Fruit fly (Drosophila melanogaster) whole organism, embryonic: Measurements from ENCODE around the gene Prp3.

ENCODE experiments used
- Bteb2 ChIP-seq: fragments of 200-800 bp; sonication (Bioruptor generic); optimal IDR thresholded peaks from 2 replicates; lab custom pipeline; 2016; ENCODE audit warnings: missing biosample characterization, missing genetic modification characterization
- CG10147 ChIP-seq: fragments of 200-800 bp; sonication (Bioruptor generic); optimal IDR thresholded peaks from 2 replicates; lab custom pipeline; 2019; ENCODE audit warnings: missing biosample characterization, mild to moderate bottlenecking, missing genetic modification characterization, moderate library complexity
- CG1024 ChIP-seq: fragments of 200-800 bp; sonication (Bioruptor generic); IDR thresholded peaks from 2 replicates; pipeline ENCODE4 v1.3.6; 2022; ENCODE audit warnings: missing biosample characterization, missing genetic modification characterization
- CG14667 ChIP-seq: fragments of 200-800 bp; sonication (Bioruptor generic); IDR thresholded peaks from 2 replicates; pipeline ENCODE4 v1.3.6; 2022; ENCODE audit warnings: missing biosample characterization, missing genetic modification characterization
- CG15269 ChIP-seq: fragments of 200-800 bp; sonication (Bioruptor generic); optimal IDR thresholded peaks from 2 replicates; lab custom pipeline; 2018; ENCODE audit warnings: missing biosample characterization, mild to moderate bottlenecking, missing genetic modification characterization, moderate library complexity
- CG1792 ChIP-seq: fragments of 200-800 bp; sonication (Bioruptor generic); optimal IDR thresholded peaks from 2 replicates; lab custom pipeline; 2016; ENCODE audit warnings: missing biosample characterization, missing genetic modification characterization
- CG18619 ChIP-seq: fragments of 200-800 bp; sonication (Bioruptor generic); optimal IDR thresholded peaks from 3 replicates; lab custom pipeline; 2017; ENCODE audit warnings: missing biosample characterization, mild to moderate bottlenecking, missing genetic modification characterization
- CG2116 ChIP-seq: fragments of 200-800 bp; sonication (Bioruptor generic); optimal IDR thresholded peaks from 3 replicates; lab custom pipeline; 2018; ENCODE audit warnings: missing biosample characterization, mild to moderate bottlenecking, missing genetic modification characterization
- CG2712 ChIP-seq: fragments of 200-800 bp; optimal IDR thresholded peaks from 3 replicates; lab custom pipeline; 2019; ENCODE audit warnings: missing biosample characterization, mild to moderate bottlenecking, missing genetic modification characterization, moderate library complexity
- CG3847 ChIP-seq: fragments of 200-800 bp; sonication (Bioruptor generic); IDR thresholded peaks from 2 replicates; pipeline ENCODE4 v1.3.6; 2022; ENCODE audit warnings: missing biosample characterization, missing genetic modification characterization
- CG4617 ChIP-seq: fragments of 200-800 bp; sonication (Bioruptor generic); optimal IDR thresholded peaks from 3 replicates; lab custom pipeline; 2016; ENCODE audit warnings: missing biosample characterization, missing genetic modification characterization, borderline replicate concordance
- CG7357 ChIP-seq: fragments of 200-800 bp; sonication (Bioruptor generic); IDR thresholded peaks from 3 replicates; pipeline ENCODE4 v1.3.6; 2022; ENCODE audit warnings: missing biosample characterization, missing genetic modification characterization
- CG7839 ChIP-seq: fragments of 200-800 bp; sonication (Bioruptor generic); optimal IDR thresholded peaks from 3 replicates; lab custom pipeline; 2018; ENCODE audit warnings: missing biosample characterization, mild to moderate bottlenecking, missing genetic modification characterization, moderate library complexity
- CG8924 ChIP-seq: fragments of 200-800 bp; optimal IDR thresholded peaks from 3 replicates; lab custom pipeline; 2019; ENCODE audit warnings: missing biosample characterization, mild to moderate bottlenecking, missing genetic modification characterization, moderate library complexity
- CG9215 ChIP-seq: fragments of 200-800 bp; sonication (Bioruptor generic); IDR thresholded peaks from 2 replicates; pipeline ENCODE4 v1.3.6; 2022; ENCODE audit warnings: missing biosample characterization, missing genetic modification characterization
- CTCF ChIP-seq: fragments of 200-800 bp; sonication (Bioruptor generic); optimal IDR thresholded peaks from 2 replicates; lab custom pipeline; 2017; ENCODE audit warnings: missing biosample characterization, mild to moderate bottlenecking, missing genetic modification characterization, moderate library complexity
- Hr78 ChIP-seq, 2 experiments: fragments of 200-800 bp in 1 of 2; fragments of >200 bp in 1 of 2; sonication (Bioruptor generic) in 1 of 2; optimal IDR thresholded peaks; 2 replicates each; lab custom pipeline; 2017 to 2019; ENCODE audit warnings: missing biosample characterization in 2 of 2, missing genetic modification characterization in 2 of 2, mild to moderate bottlenecking in 1 of 2, moderate library complexity in 1 of 2
- Lhr ChIP-seq: fragments of 200-800 bp; sonication (Bioruptor generic); optimal IDR thresholded peaks from 3 replicates; lab custom pipeline; 2017; ENCODE audit warnings: mild to moderate bottlenecking, missing biosample characterization, missing genetic modification reagents, missing genetic modification characterization
- MBD-R2 ChIP-seq: fragments of 200-800 bp; sonication (Bioruptor generic); IDR thresholded peaks from 2 replicates; pipeline ENCODE4 v1.3.6; 2022; ENCODE audit warnings: missing biosample characterization, missing genetic modification characterization
- Nf-YB ChIP-seq: fragments of 200-800 bp; sonication (Bioruptor generic); optimal IDR thresholded peaks from 3 replicates; lab custom pipeline; 2019; ENCODE audit warnings: missing biosample characterization, mild to moderate bottlenecking, missing genetic modification characterization, moderate library complexity
- NfI ChIP-seq: fragments of 200-800 bp; sonication (Bioruptor generic); optimal IDR thresholded peaks from 3 replicates; lab custom pipeline; 2018; ENCODE audit warnings: missing biosample characterization, mild to moderate bottlenecking, missing genetic modification characterization, moderate library complexity
- Oaz ChIP-seq: fragments of 200-800 bp; sonication (Bioruptor generic); IDR thresholded peaks from 2 replicates; pipeline ENCODE4 v1.3.6; 2022; ENCODE audit warnings: missing biosample characterization, missing genetic modification characterization
- Scr ChIP-seq: fragments of 200-800 bp; sonication (Bioruptor generic); IDR thresholded peaks from 2 replicates; pipeline ENCODE4 v1.3.6; 2022; ENCODE audit warnings: missing biosample characterization, missing genetic modification characterization; ENCODE audit not compliant: partially characterized antibody
- Sin3A ChIP-seq: fragments of >200 bp; optimal IDR thresholded peaks from 2 replicates; lab custom pipeline; 2018
- abd-A ChIP-seq: fragments of 200-800 bp; sonication (Bioruptor generic); optimal IDR thresholded peaks from 3 replicates; lab custom pipeline; 2019; ENCODE audit warnings: missing biosample characterization, mild to moderate bottlenecking, missing genetic modification characterization, moderate library complexity
- bowl ChIP-seq: fragments of 200-800 bp; sonication (Bioruptor generic); IDR thresholded peaks from 2 replicates; pipeline ENCODE4 v1.3.6; 2022; ENCODE audit warnings: missing biosample characterization, missing genetic modification characterization
- en ChIP-seq: fragments of 200-800 bp; sonication (Bioruptor generic); optimal IDR thresholded peaks from 2 replicates; lab custom pipeline; 2016; ENCODE audit warnings: missing biosample characterization, missing genetic modification characterization
- eve ChIP-seq, 2 experiments: fragments of >200 bp; optimal IDR thresholded peaks; 2 replicates each; lab custom pipeline; 2017; ENCODE audit warnings: missing biosample characterization in 2 of 2, missing genetic modification characterization in 2 of 2
- ewg ChIP-seq: fragments of 200-800 bp; sonication (Bioruptor generic); optimal IDR thresholded peaks from 3 replicates; lab custom pipeline; 2017; ENCODE audit warnings: mild to moderate bottlenecking, missing biosample characterization, missing genetic modification reagents, missing genetic modification characterization
- gem ChIP-seq: fragments of 200-800 bp; sonication (Bioruptor generic); optimal IDR thresholded peaks from 2 replicates; lab custom pipeline; 2019; ENCODE audit warnings: missing biosample characterization, mild to moderate bottlenecking, missing genetic modification characterization, moderate library complexity
- ham ChIP-seq: fragments of 200-800 bp; sonication (Bioruptor generic); IDR thresholded peaks from 2 replicates; pipeline ENCODE4 v1.3.6; 2022; ENCODE audit warnings: missing biosample characterization, missing genetic modification characterization
- hkb ChIP-seq, 2 experiments: fragments of 200-800 bp in 1 of 2; fragments of >200 bp in 1 of 2; sonication (Bioruptor generic) in 1 of 2; IDR thresholded peaks in 1 of 2; optimal IDR thresholded peaks in 1 of 2; 2 replicates each; pipeline versions ENCODE4 v1.3.6 to Lab custom; 2017 to 2022; ENCODE audit warnings: missing biosample characterization in 1 of 2, missing genetic modification characterization in 1 of 2
- pum ChIP-seq: fragments of 200-800 bp; sonication (Bioruptor generic); optimal IDR thresholded peaks from 2 replicates; lab custom pipeline; 2016; ENCODE audit warnings: missing biosample characterization, missing genetic modification characterization
- ranshi ChIP-seq: fragments of 200-800 bp; sonication (Bioruptor generic); IDR thresholded peaks from 2 replicates; pipeline ENCODE4 v1.3.6; 2022; ENCODE audit warnings: missing biosample characterization, missing genetic modification characterization
- scrt ChIP-seq: fragments of 200-800 bp; sonication (Bioruptor generic); optimal IDR thresholded peaks from 2 replicates; lab custom pipeline; 2018; ENCODE audit warnings: missing biosample characterization, mild to moderate bottlenecking, missing genetic modification characterization, moderate library complexity
- seq ChIP-seq: fragments of 200-800 bp; sonication (Bioruptor generic); IDR thresholded peaks from 2 replicates; pipeline ENCODE4 v1.3.6; 2022; ENCODE audit warnings: missing biosample characterization, missing genetic modification characterization
- sna ChIP-seq: fragments of 200-800 bp; sonication (Bioruptor generic); IDR thresholded peaks from 2 replicates; pipeline ENCODE4 v1.3.6; 2022; ENCODE audit warnings: missing biosample characterization, missing genetic modification characterization; ENCODE audit not compliant: partially characterized antibody
- sug ChIP-seq: fragments of 200-800 bp; optimal IDR thresholded peaks from 2 replicates; lab custom pipeline; 2019; ENCODE audit warnings: missing biosample characterization, mild to moderate bottlenecking, missing genetic modification characterization, moderate library complexity
- tll ChIP-seq, 2 experiments: fragments of 200-800 bp in 1 of 2; fragments of >200 bp in 1 of 2; sonication (Bioruptor generic) in 1 of 2; optimal IDR thresholded peaks; 2 replicates each; lab custom pipeline; 2017 to 2019; ENCODE audit warnings: missing biosample characterization in 2 of 2, missing genetic modification characterization in 2 of 2, mild to moderate bottlenecking in 1 of 2, moderate library complexity in 1 of 2
- twi ChIP-seq: fragments of 200-800 bp; optimal IDR thresholded peaks from 2 replicates; lab custom pipeline; 2019; ENCODE audit warnings: missing biosample characterization, mild to moderate bottlenecking, missing genetic modification characterization, moderate library complexity
- vnd ChIP-seq: fragments of 200-800 bp; sonication (Bioruptor generic); IDR thresholded peaks from 3 replicates; pipeline ENCODE4 v1.3.6; 2022; ENCODE audit warnings: missing biosample characterization, missing genetic modification characterization; ENCODE audit not compliant: partially characterized antibody
- zfh1 ChIP-seq: fragments of 200-800 bp; sonication (Bioruptor generic); IDR thresholded peaks from 3 replicates; pipeline ENCODE4 v1.3.6; 2022; ENCODE audit warnings: missing biosample characterization, missing genetic modification characterization

The Prp3 gene

dm6 chr3L:19909234-19910053 is 656 bp upstream of the Prp3 start (continued):
- TF ChIP-seq bowl: no peak
- TF ChIP-seq Nf-YB: no peak
- no peak for TF ChIP-seq eve (GFP tag; optimal IDR thresholded peaks at IDR 0.05; lab: Kevin White, UChicago)
- no peak for TF ChIP-seq Hr78 (GFP tag; optimal IDR thresholded peaks at IDR 0.05; lab: Kevin White, UChicago)
- no peak for TF ChIP-seq hkb (optimal IDR thresholded peaks at IDR 0.05; lab: Kevin White, UChicago)
- no peak for TF ChIP-seq hkb (GFP tag; IDR thresholded peaks at IDR 0.05; lab: Robert Waterston, UW)
- TF ChIP-seq ranshi (GFP tag; lab: Robert Waterston, UW): no peak
- TF ChIP-seq CG7839 (tag; lab: Kevin White, UChicago): no peak
- no peak for TF ChIP-seq sna (GFP tag; lab: Robert Waterston, UW)
- no peak for TF ChIP-seq en (GFP tag; lab: Kevin White, UChicago)
- TF ChIP-seq vnd (GFP tag; lab: Robert Waterston, UW): no peak
- TF ChIP-seq CG1792: no peak
- no peak for TF ChIP-seq CG9215
- TF ChIP-seq CG4617 (GFP tag; lab: Kevin White, UChicago): peak; percentile 66
- peak; percentile 9 for TF ChIP-seq ewg
- no peak for TF ChIP-seq CG14667 (GFP tag; lab: Robert Waterston, UW)
- TF ChIP-seq NfI (GFP tag; lab: Kevin White, UChicago): peak; percentile 36
- TF ChIP-seq MBD-R2 (GFP tag; lab: Robert Waterston, UW): peak; percentile 42
- no peak for TF ChIP-seq ham
- peak; percentile 8 for TF ChIP-seq twi (tag; lab: Kevin White, UChicago)
- TF ChIP-seq gem (tag; lab: Kevin White, UChicago): no peak
- no peak for TF ChIP-seq abd-A (tag; lab: Kevin White, UChicago)
- TF ChIP-seq CG18619 (GFP tag; lab: Kevin White, UChicago): no peak
- TF ChIP-seq Scr (GFP tag; lab: Robert Waterston, UW): 0 out of 2 replicates have a peak, but pooled peaks have one; percentile 17
- peak; percentile 94 for TF ChIP-seq CG2116 (GFP tag; lab: Kevin White, UChicago)
- peak; percentile 35 for TF ChIP-seq sug (tag; lab: Kevin White, UChicago)
- TF ChIP-seq Bteb2 (GFP tag; lab: Kevin White, UChicago): peak; percentile 27
- TF ChIP-seq zfh1 (GFP tag; lab: Robert Waterston, UW): 0 out of 3 replicates have a peak, but pooled peaks have one; percentile 16
- peak; percentile 28 for TF ChIP-seq Sin3A (lab: Kevin White, UChicago)
- peak; percentile 65 for TF ChIP-seq Lhr (GFP tag; lab: Kevin White, UChicago)
- TF ChIP-seq CG10147 (GFP tag; lab: Kevin White, UChicago): no peak
- TF ChIP-seq CG2712 (tag; lab: Kevin White, UChicago): peak; percentile 18
- no peak for TF ChIP-seq CG1024 (GFP tag; lab: Robert Waterston, UW)
- TF ChIP-seq CG8924: peak; percentile 67
- TF ChIP-seq seq (GFP tag; lab: Robert Waterston, UW): no peak
- no peak for TF ChIP-seq scrt
- TF ChIP-seq pum (GFP tag; lab: Kevin White, UChicago): no peak
- TF ChIP-seq Oaz (GFP tag; lab: Robert Waterston, UW): no peak
- TF ChIP-seq CG3847 (GFP tag; lab: Robert Waterston, UW): peak; percentile 41
- no peak for TF ChIP-seq CG15269 (tag; lab: Kevin White, UChicago)
- TF ChIP-seq CG7357 (GFP tag; lab: Robert Waterston, UW): no peak
- no peak for TF ChIP-seq tll (GFP tag; optimal IDR thresholded peaks at IDR 0.05; lab: Kevin White, UChicago)
- peak; percentile 9 for TF ChIP-seq CTCF
- TF ChIP-seq, all 482 proteins: peak for 90
